3 fruit fly cellular contexts compared by ENCODE assay signal in genomic region chr2L:7313233-7313858, dm6.
TF ChIP-seq lines count a peak whose summit lies in the region.

No protein-coding gene starts in this region.

- TF ChIP-seq CTCF in whole organism, embryonic (GFP tag; optimal IDR thresholded peaks at IDR 0.05; lab: Kevin White, UChicago), result no peak

TF ChIP-seq in whole organism, embryonic, 481 proteins besides CTCF, POLR2A, EP300 and RAD21 (continues in another document):
- no peak for TF ChIP-seq CG14014 (GFP tag; IDR thresholded peaks at IDR 0.05; lab: Robert Waterston, UW)
- TF ChIP-seq CG15011 (GFP tag; optimal IDR thresholded peaks at IDR 0.05; lab: Kevin White, UChicago), result no peak
- no peak for TF ChIP-seq Doc3 (GFP tag; IDR thresholded peaks at IDR 0.05; lab: Robert Waterston, UW; ENCODE audit: partially characterized antibody)
- no peak for TF ChIP-seq disco-r (GFP tag; optimal IDR thresholded peaks at IDR 0.05; lab: Kevin White, UChicago)
- TF ChIP-seq Gug (GFP tag; IDR thresholded peaks at IDR 0.05; lab: Robert Waterston, UW), result peak; percentile 36; the same call in 2 of the 4 replicates
- no peak for TF ChIP-seq CG2875 (GFP tag; optimal IDR thresholded peaks at IDR 0.05; lab: Kevin White, UChicago)
- no peak for TF ChIP-seq kah (GFP tag; optimal IDR thresholded peaks at IDR 0.05; lab: Kevin White, UChicago)
- no peak for TF ChIP-seq hkb (optimal IDR thresholded peaks at IDR 0.05; lab: Kevin White, UChicago)
- TF ChIP-seq hkb (GFP tag; IDR thresholded peaks at IDR 0.05; lab: Robert Waterston, UW), result no peak
- no peak for TF ChIP-seq CG17568 (GFP tag; optimal IDR thresholded peaks at IDR 0.05; lab: Kevin White, UChicago)
- TF ChIP-seq CG14860 (GFP tag; IDR thresholded peaks at IDR 0.05; lab: Robert Waterston, UW; ENCODE audit: partially characterized antibody), result no peak
- no peak for TF ChIP-seq CG31365 (tag; optimal IDR thresholded peaks at IDR 0.05; lab: Kevin White, UChicago)
- TF ChIP-seq CG1024 (GFP tag; IDR thresholded peaks at IDR 0.05; lab: Robert Waterston, UW), result peak; percentile 29; the same call in 1 of the 2 replicates
- peak; percentile 48 for TF ChIP-seq CG4404 (GFP tag; IDR thresholded peaks at IDR 0.05; lab: Robert Waterston, UW)
- TF ChIP-seq Aef1 (GFP tag; IDR thresholded peaks at IDR 0.05; lab: Robert Waterston, UW), result no peak
- no peak for TF ChIP-seq B-H1 (GFP tag; IDR thresholded peaks at IDR 0.05; lab: Robert Waterston, UW)
- TF ChIP-seq Meics (GFP tag; optimal IDR thresholded peaks at IDR 0.05; lab: Kevin White, UChicago), result no peak
- TF ChIP-seq CG8765 (GFP tag; IDR thresholded peaks at IDR 0.05; lab: Robert Waterston, UW), result peak; percentile 62; the same call in 1 of the 2 replicates
- TF ChIP-seq Asciz (GFP tag; optimal IDR thresholded peaks at IDR 0.05; lab: Kevin White, UChicago), result no peak
- TF ChIP-seq Dek (tag; optimal IDR thresholded peaks at IDR 0.05; lab: Kevin White, UChicago), result no peak
- TF ChIP-seq ash1 (GFP tag; optimal IDR thresholded peaks at IDR 0.05; lab: Kevin White, UChicago), result no peak
- TF ChIP-seq nerfin-2 (GFP tag; IDR thresholded peaks at IDR 0.05; lab: Robert Waterston, UW; ENCODE audit: partially characterized antibody), result no peak
- 0 out of 2 replicates have a peak, but pooled peaks have one; percentile 7 for TF ChIP-seq CG9215 (GFP tag; IDR thresholded peaks at IDR 0.05; lab: Robert Waterston, UW)
- TF ChIP-seq CG13123 (GFP tag; optimal IDR thresholded peaks at IDR 0.05; lab: Kevin White, UChicago), result no peak
- peak; percentile 24; the same call in 1 of the 2 replicates for TF ChIP-seq CG14441 (GFP tag; IDR thresholded peaks at IDR 0.05; lab: Robert Waterston, UW)
- TF ChIP-seq wek (GFP tag; optimal IDR thresholded peaks at IDR 0.05; lab: Kevin White, UChicago), result no peak
- TF ChIP-seq CG1529 (GFP tag; optimal IDR thresholded peaks at IDR 0.05; lab: Kevin White, UChicago), result no peak
- TF ChIP-seq aop (GFP tag; IDR thresholded peaks at IDR 0.05; lab: Robert Waterston, UW), result no peak
- TF ChIP-seq bigmax (GFP tag; optimal IDR thresholded peaks at IDR 0.05; lab: Kevin White, UChicago), result no peak
- TF ChIP-seq Optix (GFP tag; IDR thresholded peaks at IDR 0.05; lab: Robert Waterston, UW), result 0 out of 3 replicates have a peak, but pooled peaks have one; percentile 13

TF ChIP-seq in whole organism, prepupa, 60 proteins besides CTCF, POLR2A, EP300 and RAD21 (continues in another document):
- TF ChIP-seq CG8119 (GFP tag; IDR thresholded peaks at IDR 0.05; lab: Robert Waterston, UW) (peak; percentile 92), dsx (GFP tag; optimal IDR thresholded peaks at IDR 0.05; lab: Kevin White, UChicago; ENCODE audit: poor library complexity, severe bottlenecking) (peak; percentile 70), fd59A (GFP tag; optimal IDR thresholded peaks at IDR 0.05; lab: Kevin White, UChicago) (peak; percentile 77), achi (GFP tag; optimal IDR thresholded peaks at IDR 0.05; lab: Kevin White, UChicago) (peak; percentile 81), Lpt (GFP tag; optimal IDR thresholded peaks at IDR 0.05; lab: Kevin White, UChicago) (peak; percentile 78), Hr38 (GFP tag; optimal IDR thresholded peaks at IDR 0.05; lab: Kevin White, UChicago) (peak; percentile 55), esn (GFP tag; optimal IDR thresholded peaks at IDR 0.05; lab: Kevin White, UChicago) (peak; percentile 14), Met (GFP tag; optimal IDR thresholded peaks at IDR 0.05; lab: Kevin White, UChicago) (no peak), CG8319 (GFP tag; optimal IDR thresholded peaks at IDR 0.05; lab: Kevin White, UChicago) (no peak), CG31627 (GFP tag; optimal IDR thresholded peaks at IDR 0.05; lab: Kevin White, UChicago) (no peak), CG6163 (GFP tag; IDR thresholded peaks at IDR 0.05; lab: Robert Waterston, UW) (peak; percentile 93), Sox14 (GFP tag; optimal IDR thresholded peaks at IDR 0.05; lab: Kevin White, UChicago) (peak; percentile 80), CG4318 (GFP tag; optimal IDR thresholded peaks at IDR 0.05; lab: Kevin White, UChicago) (peak; percentile 73), cyc (GFP tag; optimal IDR thresholded peaks at IDR 0.05; lab: Kevin White, UChicago) (no peak), CG3919 (GFP tag; optimal IDR thresholded peaks at IDR 0.05; lab: Kevin White, UChicago) (peak; percentile 85), CG6792 (GFP tag; optimal IDR thresholded peaks at IDR 0.05; lab: Kevin White, UChicago) (peak; percentile 46), Gug (GFP tag; IDR thresholded peaks at IDR 0.05; lab: Robert Waterston, UW) (peak; percentile 81), CG34406 (GFP tag; optimal IDR thresholded peaks at IDR 0.05; lab: Kevin White, UChicago) (peak; percentile 38), CG11902 (GFP tag; optimal IDR thresholded peaks at IDR 0.05; lab: Kevin White, UChicago) (no peak), Blimp-1 (GFP tag; optimal IDR thresholded peaks at IDR 0.05; lab: Kevin White, UChicago) (no peak), pdm3 (GFP tag; optimal IDR thresholded peaks at IDR 0.05; lab: Kevin White, UChicago) (peak; percentile 79), CG11762 (GFP tag; optimal IDR thresholded peaks at IDR 0.05; lab: Kevin White, UChicago; ENCODE audit: insufficient read depth) (peak; percentile 57), CG8632 (GFP tag; optimal IDR thresholded peaks at IDR 0.05; lab: Kevin White, UChicago) (peak; percentile 55), fkh (GFP tag; optimal IDR thresholded peaks at IDR 0.05; lab: Kevin White, UChicago) (no peak), CG15336 (GFP tag; IDR thresholded peaks at IDR 0.05; lab: Robert Waterston, UW) (peak; percentile 93), CG32006 (GFP tag; optimal IDR thresholded peaks at IDR 0.05; lab: Kevin White, UChicago) (peak; percentile 90), eg (GFP tag; IDR thresholded peaks at IDR 0.05; lab: Robert Waterston, UW) (peak; percentile 94), CG7368 (GFP tag; optimal IDR thresholded peaks at IDR 0.05; lab: Kevin White, UChicago) (peak; percentile 30), CG6854 (GFP tag; optimal IDR thresholded peaks at IDR 0.05; lab: Kevin White, UChicago) (no peak), Eip93F (GFP tag; optimal IDR thresholded peaks at IDR 0.05; lab: Kevin White, UChicago) (no peak), Smox (GFP tag; optimal IDR thresholded peaks at IDR 0.05; lab: Kevin White, UChicago) (no peak), Hr4 (GFP tag; optimal IDR thresholded peaks at IDR 0.05; lab: Kevin White, UChicago) (peak; percentile 90)

TF ChIP-seq in whole organism, pupa, 21 proteins besides CTCF, POLR2A, EP300 and RAD21:
- TF ChIP-seq CG9948 (tag; optimal IDR thresholded peaks at IDR 0.05; lab: Kevin White, UChicago) (peak; percentile 75), CG4496 (GFP tag; IDR thresholded peaks at IDR 0.05; lab: Robert Waterston, UW) (peak; percentile 95), CG12605 (GFP tag; IDR thresholded peaks at IDR 0.05; lab: Robert Waterston, UW) (peak; percentile 92), CG14655 (GFP tag; optimal IDR thresholded peaks at IDR 0.05; lab: Kevin White, UChicago) (peak; percentile 84), gl (tag; optimal IDR thresholded peaks at IDR 0.05; lab: Kevin White, UChicago) (peak; percentile 36), CG17806 (tag; optimal IDR thresholded peaks at IDR 0.05; lab: Kevin White, UChicago) (peak; percentile 81), CG10348 (GFP tag; IDR thresholded peaks at IDR 0.05; lab: Robert Waterston, UW) (no peak), Pif1B (GFP tag; optimal IDR thresholded peaks at IDR 0.05; lab: Kevin White, UChicago) (peak; percentile 75), EcR (GFP tag; optimal IDR thresholded peaks at IDR 0.05; lab: Kevin White, UChicago) (no peak), D1 (tag; optimal IDR thresholded peaks at IDR 0.05; lab: Kevin White, UChicago) (peak; percentile 32), fd96Ca (GFP tag; IDR thresholded peaks at IDR 0.05; lab: Robert Waterston, UW) (peak; percentile 91), CG8301 (tag; optimal IDR thresholded peaks at IDR 0.05; lab: Kevin White, UChicago) (peak; percentile 84), CG15710 (tag; optimal IDR thresholded peaks at IDR 0.05; lab: Kevin White, UChicago) (peak; percentile 79), CG34367 (tag; optimal IDR thresholded peaks at IDR 0.05; lab: Kevin White, UChicago) (peak; percentile 83), Snoo (tag; optimal IDR thresholded peaks at IDR 0.05; lab: Kevin White, UChicago) (no peak), CG8159 (tag; optimal IDR thresholded peaks at IDR 0.05; lab: Kevin White, UChicago) (peak; percentile 80), rn (GFP tag; IDR thresholded peaks at IDR 0.05; lab: Robert Waterston, UW) (peak; percentile 67), Ets98B (GFP tag; IDR thresholded peaks at IDR 0.05; lab: Robert Waterston, UW) (peak; percentile 93), CG13204 (GFP tag; optimal IDR thresholded peaks at IDR 0.05; lab: Kevin White, UChicago) (peak; percentile 67), Pif1A (GFP tag; optimal IDR thresholded peaks at IDR 0.05; lab: Kevin White, UChicago) (peak; percentile 89), CG32121 (GFP tag; IDR thresholded peaks at IDR 0.05; lab: Robert Waterston, UW) (peak; percentile 87)
TF ChIP-seq in whole organism, pupa: peak in this region for 18.

Comparison
In these comparisons a context has a peak if more than half of its experiments do, and no peak if none do; other contexts are left out.
1. Of the 7 proteins assayed by ChIP-seq in both whole organism, embryonic and whole organism, prepupa: peak only in whole organism, embryonic: Blimp-1 and Sox102F; only in whole organism, prepupa: CG16779 and Lpt; in both: Gug; in neither: 2.